Fruit fly (Drosophila melanogaster): ENCODE data around the gene scaf6.

The scaf6 gene

DNA sequence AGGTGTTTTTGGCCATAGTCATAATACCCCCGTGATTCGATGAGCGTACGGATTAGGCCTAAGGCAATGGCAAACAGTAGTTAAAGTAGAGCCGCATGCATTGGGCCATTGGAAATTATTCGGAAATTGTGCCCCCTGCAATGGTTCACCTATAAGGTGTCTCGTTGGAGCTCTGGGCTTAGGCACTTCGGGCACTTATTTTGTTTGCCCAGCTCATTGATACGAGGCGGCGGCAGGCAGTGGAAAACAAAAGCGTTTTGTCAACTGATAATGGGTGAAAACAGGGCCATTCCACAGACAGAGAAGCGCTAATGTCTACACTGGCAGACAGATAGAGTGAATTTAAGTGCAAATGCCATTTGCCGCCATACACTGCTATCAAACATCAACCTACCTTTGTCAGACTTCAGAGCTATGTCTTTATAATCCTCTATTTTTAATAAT is 36.1 kb downstream of the scaf6 start:
- TF ChIP-seq Rel (GFP tag; optimal IDR thresholded peaks at IDR 0.05) (no peak), Rel (tag; optimal IDR thresholded peaks at IDR 0.05) (peak; percentile 46), rgr (GFP tag; optimal IDR thresholded peaks at IDR 0.05) (peak; percentile 28), tai (GFP tag; optimal IDR thresholded peaks at IDR 0.05) (no peak), CG9705 (GFP tag; optimal IDR thresholded peaks at IDR 0.05) (no peak), foxo (GFP tag; optimal IDR thresholded peaks at IDR 0.05) (peak in 1 of 2 experiments; percentile 14), Hr83 (GFP tag; optimal IDR thresholded peaks at IDR 0.05; ENCODE audit: poor library complexity, severe bottlenecking) (peak; percentile 1), Jra (GFP tag; optimal IDR thresholded peaks at IDR 0.05) (no peak), Vsx2 (GFP tag; optimal IDR thresholded peaks at IDR 0.05; ENCODE audit: partially characterized antibody) (no peak), h (GFP tag; optimal IDR thresholded peaks at IDR 0.05) (peak; percentile 46)

- no peak for TF ChIP-seq usp (GFP tag; optimal IDR thresholded peaks at IDR 0.05)
- no peak for TF ChIP-seq br (GFP tag; optimal IDR thresholded peaks at IDR 0.05)
- no peak for TF ChIP-seq Hnf4 (GFP tag; optimal IDR thresholded peaks at IDR 0.05)
- TF ChIP-seq Rel (GFP tag; optimal IDR thresholded peaks at IDR 0.05) = no peak
- peak; percentile 24 for TF ChIP-seq Rel (tag; optimal IDR thresholded peaks at IDR 0.05)
- TF ChIP-seq N (GFP tag; optimal IDR thresholded peaks at IDR 0.05) = no peak
- no peak for TF ChIP-seq Sp1 (GFP tag; optimal IDR thresholded peaks at IDR 0.05)
Measured at dm6 chr3L:17005415-17005796, 37.0 kb downstream of the scaf6 start.

dm6 chr3L:17004765-17005414 is 37.5 kb downstream of the scaf6 start:
- TF ChIP-seq OdsH (GFP tag; optimal IDR thresholded peaks at IDR 0.05) (peak; percentile 37), tai (GFP tag; optimal IDR thresholded peaks at IDR 0.05) (no peak), HLH106 (tag; optimal IDR thresholded peaks at IDR 0.05) (peak; percentile 3)

DNA sequence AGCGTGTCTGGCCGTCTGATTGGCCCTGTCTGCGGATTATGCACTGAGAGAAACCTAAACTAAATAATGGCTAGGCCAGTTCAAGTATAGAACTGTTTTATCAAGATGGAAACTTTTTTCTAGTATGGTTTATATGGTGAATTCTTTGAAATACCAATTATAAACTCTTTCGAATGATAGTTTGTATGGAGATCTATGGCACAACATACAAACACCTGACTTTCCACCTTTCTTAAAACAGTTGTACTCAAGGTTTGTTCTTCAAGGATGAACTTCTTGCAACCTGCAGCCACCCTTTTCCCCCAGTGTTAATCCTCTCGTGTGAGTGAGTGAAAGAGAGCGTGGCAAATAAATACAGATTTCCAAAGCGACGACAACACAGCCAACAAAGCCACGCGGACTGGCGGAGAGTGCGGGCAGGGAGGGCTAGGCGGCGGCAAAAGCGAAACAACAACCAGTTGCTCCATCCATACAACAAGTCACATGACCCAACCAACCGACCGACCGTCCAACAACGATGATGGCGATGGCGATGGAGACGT is 38.1 kb downstream of the scaf6 start:
- TF ChIP-seq OdsH (GFP tag; optimal IDR thresholded peaks at IDR 0.05) (peak; percentile 40), foxo (GFP tag; optimal IDR thresholded peaks at IDR 0.05) (peak in 1 of 2 experiments; percentile 66), h (GFP tag; optimal IDR thresholded peaks at IDR 0.05) (peak; percentile 63), Mio (GFP tag; optimal IDR thresholded peaks at IDR 0.05) (no peak), Dif (GFP tag; optimal IDR thresholded peaks at IDR 0.05; ENCODE audit: partially characterized antibody) (no peak), jim (GFP tag; optimal IDR thresholded peaks at IDR 0.05) (no peak), CrebA (GFP tag; optimal IDR thresholded peaks at IDR 0.05; ENCODE audit: borderline replicate concordance) (no peak), psq (GFP tag; optimal IDR thresholded peaks at IDR 0.05) (peak; percentile 30), Jra (GFP tag; optimal IDR thresholded peaks at IDR 0.05) (no peak), woc (GFP tag; optimal IDR thresholded peaks at IDR 0.05) (peak; percentile 45), sv (GFP tag; optimal IDR thresholded peaks at IDR 0.05) (peak; percentile 70), fru (GFP tag; optimal IDR thresholded peaks at IDR 0.05) (peak; percentile 76), br (GFP tag; optimal IDR thresholded peaks at IDR 0.05) (peak; percentile 74), dmrt93B (GFP tag; optimal IDR thresholded peaks at IDR 0.05) (peak; percentile 74), HLH106 (tag; optimal IDR thresholded peaks at IDR 0.05) (peak; percentile 73), rgr (GFP tag; optimal IDR thresholded peaks at IDR 0.05) (peak; percentile 63), ey (GFP tag; optimal IDR thresholded peaks at IDR 0.05) (peak; percentile 74), Hnf4 (GFP tag; optimal IDR thresholded peaks at IDR 0.05) (peak; percentile 45), Sp1 (GFP tag; optimal IDR thresholded peaks at IDR 0.05) (peak; percentile 66)

DNA sequence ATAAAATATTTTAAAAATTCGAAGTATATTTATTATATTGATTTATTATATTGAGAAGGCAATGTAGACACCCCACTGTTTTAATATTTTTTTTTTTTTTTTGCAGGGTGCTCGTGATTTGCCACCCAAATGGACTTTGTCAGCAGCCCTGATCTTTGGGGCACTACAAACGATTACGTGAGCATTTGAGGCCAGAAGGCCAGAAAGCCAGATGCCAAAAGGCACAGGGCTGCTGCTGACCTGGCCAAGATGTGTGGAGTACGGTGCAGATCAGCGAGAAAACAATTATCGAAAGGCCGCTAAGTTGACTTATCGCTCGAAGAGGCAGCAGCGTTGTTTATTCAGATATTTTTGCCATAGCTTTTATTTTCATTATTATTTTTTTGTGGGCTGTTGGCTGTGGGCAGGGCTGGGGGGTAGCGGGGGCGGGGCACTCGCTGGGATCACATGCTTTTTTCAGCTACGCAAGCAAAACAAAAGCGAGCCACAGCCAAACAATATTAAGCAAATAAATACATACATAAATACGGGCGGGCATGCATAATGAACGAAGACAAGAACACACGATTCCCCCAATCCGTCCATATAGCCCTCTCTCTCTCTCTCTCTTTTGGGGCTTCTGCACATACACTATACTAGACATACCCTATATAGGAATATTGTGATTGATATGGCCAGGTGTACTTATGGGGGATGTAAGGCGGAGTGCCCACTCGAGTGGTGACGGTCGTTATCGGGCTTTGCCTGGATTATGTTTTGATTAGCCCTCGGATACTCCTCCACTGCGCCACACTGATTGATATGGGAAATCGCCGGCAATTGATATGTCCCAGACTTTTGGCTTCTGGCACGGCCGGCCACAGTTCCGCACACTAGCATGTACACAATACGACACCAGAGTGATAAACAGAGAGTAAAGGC is 38.9 kb downstream of the scaf6 start:
- TF ChIP-seq Hnf4 (GFP tag; optimal IDR thresholded peaks at IDR 0.05) (peak; percentile 22), h (GFP tag; optimal IDR thresholded peaks at IDR 0.05) (peak; percentile 37), usp (GFP tag; optimal IDR thresholded peaks at IDR 0.05) (no peak), Rel (GFP tag; optimal IDR thresholded peaks at IDR 0.05) (no peak), Rel (tag; optimal IDR thresholded peaks at IDR 0.05) (peak; percentile 77), sage (GFP tag; optimal IDR thresholded peaks at IDR 0.05) (no peak), HLH106 (tag; optimal IDR thresholded peaks at IDR 0.05) (peak; percentile 20), sv (GFP tag; optimal IDR thresholded peaks at IDR 0.05) (no peak), Hr83 (GFP tag; optimal IDR thresholded peaks at IDR 0.05; ENCODE audit: poor library complexity, severe bottlenecking) (peak; percentile 8), rgr (GFP tag; optimal IDR thresholded peaks at IDR 0.05) (peak; percentile 51), foxo (GFP tag; optimal IDR thresholded peaks at IDR 0.05) (peak in 1 of 2 experiments; percentile 27), Vsx2 (GFP tag; optimal IDR thresholded peaks at IDR 0.05; ENCODE audit: partially characterized antibody) (peak; percentile 12), tai (GFP tag; optimal IDR thresholded peaks at IDR 0.05) (no peak), lola (GFP tag; optimal IDR thresholded peaks at IDR 0.05) (no peak), dmrt93B (GFP tag; optimal IDR thresholded peaks at IDR 0.05) (no peak), Sp1 (GFP tag; optimal IDR thresholded peaks at IDR 0.05) (peak; percentile 21), pan (optimal IDR thresholded peaks at IDR 0.05) (no peak), OdsH (GFP tag; optimal IDR thresholded peaks at IDR 0.05) (peak; percentile 41), Hr78 (GFP tag; optimal IDR thresholded peaks at IDR 0.05) (no peak), Mio (GFP tag; optimal IDR thresholded peaks at IDR 0.05) (no peak)

Measured in whole organism, wandering third instar larva.